Fruit fly (Drosophila melanogaster): Measurements from ENCODE around the gene SCCRO.

The SCCRO gene

DNA sequence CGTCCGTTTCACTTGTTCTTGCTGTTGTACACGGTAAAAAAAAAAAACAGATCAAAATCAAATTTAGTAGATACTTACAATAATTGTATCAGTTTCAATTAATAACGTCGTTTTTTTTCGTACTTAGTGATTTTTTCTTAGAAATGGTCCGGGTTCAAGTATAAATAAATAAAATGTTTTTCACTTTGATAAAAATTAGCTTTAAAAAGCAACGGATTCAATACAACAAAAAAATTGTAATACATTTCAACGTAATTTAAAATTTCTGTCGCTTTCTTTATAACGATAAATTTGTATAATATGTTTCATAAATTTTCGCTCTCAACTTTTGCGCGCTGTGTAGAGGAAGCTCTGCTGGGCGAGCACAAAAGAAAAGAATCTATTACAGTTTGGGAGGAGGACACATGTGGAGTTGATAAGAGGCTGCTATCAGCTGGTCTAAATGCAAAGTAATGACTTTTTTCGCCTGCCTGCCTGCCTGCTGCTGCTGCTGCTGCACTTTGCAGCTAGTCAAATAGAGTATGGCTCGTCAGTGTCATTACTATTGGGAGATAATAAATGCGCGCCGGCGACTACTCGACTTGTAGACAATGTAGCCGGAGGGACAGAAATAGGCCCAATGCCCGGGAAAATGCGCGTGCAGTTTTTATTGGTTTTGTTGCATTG, 25.2 kb upstream of the SCCRO start:
- TF ChIP-seq psq (GFP tag; optimal IDR thresholded peaks at IDR 0.05) (peak; percentile 44), rgr (GFP tag; optimal IDR thresholded peaks at IDR 0.05) (peak; percentile 53), CG32264 (GFP tag; optimal IDR thresholded peaks at IDR 0.05) (no peak), ey (GFP tag; optimal IDR thresholded peaks at IDR 0.05) (peak; percentile 53), br (GFP tag; optimal IDR thresholded peaks at IDR 0.05) (peak; percentile 24), Hr78 (GFP tag; optimal IDR thresholded peaks at IDR 0.05) (no peak), dmrt93B (GFP tag; optimal IDR thresholded peaks at IDR 0.05) (no peak), sv (GFP tag; optimal IDR thresholded peaks at IDR 0.05) (peak; percentile 10), Hnf4 (GFP tag; optimal IDR thresholded peaks at IDR 0.05) (peak; percentile 14), CG9705 (GFP tag; optimal IDR thresholded peaks at IDR 0.05) (no peak), fru (GFP tag; optimal IDR thresholded peaks at IDR 0.05) (peak; percentile 66), foxo (GFP tag; optimal IDR thresholded peaks at IDR 0.05) (peak in 1 of 2 experiments; percentile 56), Sp1 (GFP tag; optimal IDR thresholded peaks at IDR 0.05) (peak; percentile 24), brk (GFP tag; optimal IDR thresholded peaks at IDR 0.05) (peak; percentile 36), Rel (GFP tag; optimal IDR thresholded peaks at IDR 0.05) (no peak), Rel (tag; optimal IDR thresholded peaks at IDR 0.05) (peak; percentile 25), tai (GFP tag; optimal IDR thresholded peaks at IDR 0.05) (no peak), h (GFP tag; optimal IDR thresholded peaks at IDR 0.05) (peak; percentile 68), OdsH (GFP tag; optimal IDR thresholded peaks at IDR 0.05) (peak; percentile 46)

dm6 chr3L:15538582-15539490, 24.4 kb upstream of the SCCRO start:
- TF ChIP-seq Hr78 (GFP tag; optimal IDR thresholded peaks at IDR 0.05) (no peak), ey (GFP tag; optimal IDR thresholded peaks at IDR 0.05) (no peak), brk (GFP tag; optimal IDR thresholded peaks at IDR 0.05) (no peak), Dfd (GFP tag; optimal IDR thresholded peaks at IDR 0.05) (no peak), Dif (GFP tag; optimal IDR thresholded peaks at IDR 0.05; ENCODE audit: partially characterized antibody) (no peak), Rel (GFP tag; optimal IDR thresholded peaks at IDR 0.05) (no peak), Rel (tag; optimal IDR thresholded peaks at IDR 0.05) (peak; percentile 95)

dm6 chr3L:15539903-15540409, 23.3 kb upstream of the SCCRO start:
- no peak for TF ChIP-seq lola (GFP tag; optimal IDR thresholded peaks at IDR 0.05)
- TF ChIP-seq Myc (optimal IDR thresholded peaks at IDR 0.05), result no peak
- no peak for TF ChIP-seq fru (GFP tag; optimal IDR thresholded peaks at IDR 0.05)
- no peak for TF ChIP-seq ey (GFP tag; optimal IDR thresholded peaks at IDR 0.05)
- no peak for TF ChIP-seq tai (GFP tag; optimal IDR thresholded peaks at IDR 0.05)

- TF ChIP-seq brk (GFP tag; optimal IDR thresholded peaks at IDR 0.05) (no peak), HLH106 (tag; optimal IDR thresholded peaks at IDR 0.05) (no peak), Vsx2 (GFP tag; optimal IDR thresholded peaks at IDR 0.05; ENCODE audit: partially characterized antibody) (no peak), rgr (GFP tag; optimal IDR thresholded peaks at IDR 0.05) (no peak), Dfd (GFP tag; optimal IDR thresholded peaks at IDR 0.05) (no peak), fru (GFP tag; optimal IDR thresholded peaks at IDR 0.05) (no peak), jim (GFP tag; optimal IDR thresholded peaks at IDR 0.05) (no peak), Jra (GFP tag; optimal IDR thresholded peaks at IDR 0.05) (no peak), CG9705 (GFP tag; optimal IDR thresholded peaks at IDR 0.05) (no peak), OdsH (GFP tag; optimal IDR thresholded peaks at IDR 0.05) (no peak), psq (GFP tag; optimal IDR thresholded peaks at IDR 0.05) (no peak), Hr78 (GFP tag; optimal IDR thresholded peaks at IDR 0.05) (no peak), Myc (optimal IDR thresholded peaks at IDR 0.05) (no peak), CG32264 (GFP tag; optimal IDR thresholded peaks at IDR 0.05) (no peak), usp (GFP tag; optimal IDR thresholded peaks at IDR 0.05) (no peak), pan (optimal IDR thresholded peaks at IDR 0.05) (no peak), tai (GFP tag; optimal IDR thresholded peaks at IDR 0.05) (no peak), Hnf4 (GFP tag; optimal IDR thresholded peaks at IDR 0.05) (no peak), woc (GFP tag; optimal IDR thresholded peaks at IDR 0.05) (no peak)
Measured at dm6 chr3L:15540682-15541081, 22.5 kb upstream of the SCCRO start.

Data from whole organism, wandering third instar larva.